Fruit fly (Drosophila melanogaster) whole organism, adult: ENCODE data around the gene TwdlX.
A peak's percentile ranks its signal among the peaks of the same experiment; 100 is the strongest.

Experiments
- CG1620 ChIP-seq: fragments of 200-800 bp; sonication (Bioruptor generic); optimal IDR thresholded peaks from 2 replicates; lab custom pipeline; 2016; ENCODE audit warnings: missing biosample characterization, missing genetic modification characterization
- CG5204 ChIP-seq: fragments of 200-800 bp; sonication (Bioruptor generic); optimal IDR thresholded peaks from 2 replicates; lab custom pipeline; 2016; ENCODE audit warnings: missing biosample characterization, missing genetic modification characterization
- CG7101 ChIP-seq: fragments of 200-800 bp; sonication (Bioruptor generic); optimal IDR thresholded peaks from 2 replicates; lab custom pipeline; 2018; ENCODE audit warnings: missing biosample characterization, mild to moderate bottlenecking, missing genetic modification characterization, moderate library complexity
- Clk ChIP-seq: fragments of 200-800 bp; sonication (Bioruptor generic); optimal IDR thresholded peaks from 2 replicates; lab custom pipeline; 2017; ENCODE audit warnings: missing biosample characterization, missing genetic modification characterization
- Crg-1 ChIP-seq: fragments of 200-800 bp; sonication (Bioruptor generic); optimal IDR thresholded peaks from 2 replicates; lab custom pipeline; 2016; ENCODE audit warnings: missing biosample characterization, missing genetic modification characterization
- Mnt ChIP-seq: fragments of 200-800 bp; sonication (Bioruptor generic); optimal IDR thresholded peaks from 2 replicates; lab custom pipeline; 2016; ENCODE audit warnings: missing biosample characterization, mild to moderate bottlenecking, missing genetic modification characterization
- bab1 ChIP-seq: fragments of 200-800 bp; sonication (Bioruptor generic); optimal IDR thresholded peaks from 3 replicates; lab custom pipeline; 2019; ENCODE audit warnings: missing biosample characterization, mild to moderate bottlenecking, missing genetic modification characterization, moderate library complexity
- cic ChIP-seq: fragments of 200-800 bp; sonication (Bioruptor generic); optimal IDR thresholded peaks from 2 replicates; lab custom pipeline; 2017; ENCODE audit warnings: missing biosample characterization, mild to moderate bottlenecking, missing genetic modification characterization, moderate library complexity
- pad ChIP-seq: fragments of 200-800 bp; sonication (Bioruptor generic); optimal IDR thresholded peaks from 3 replicates; lab custom pipeline; 2017; ENCODE audit warnings: missing biosample characterization, missing genetic modification characterization, mild to moderate bottlenecking, moderate library complexity, missing genetic modification reagents
- tj ChIP-seq: fragments of 200-800 bp; sonication (Bioruptor generic); optimal IDR thresholded peaks from 3 replicates; lab custom pipeline; 2017; ENCODE audit warnings: missing biosample characterization, mild to moderate bottlenecking, missing genetic modification characterization, moderate library complexity

DNA sequence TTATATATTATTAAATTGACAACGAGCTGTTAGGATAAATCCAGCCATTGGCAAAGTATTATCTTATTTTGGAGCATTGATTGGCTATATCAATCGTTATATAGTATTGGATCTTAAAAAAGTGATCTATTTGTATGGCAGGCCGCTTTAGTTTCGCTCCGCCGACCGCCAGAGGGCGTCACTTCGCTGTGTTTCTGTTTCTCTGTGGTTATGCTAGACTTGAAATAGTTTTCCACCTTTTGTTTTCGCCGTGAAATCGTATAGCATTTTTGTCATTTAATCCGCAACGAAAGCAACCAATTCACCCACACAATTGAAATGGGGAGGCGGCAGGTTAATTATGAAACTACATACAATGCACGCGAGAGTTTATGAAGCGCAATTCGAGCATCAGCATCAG lies 15.9 kb downstream of the TwdlX start:
- TF ChIP-seq CG7101 (tag; lab: Kevin White, UChicago) (no peak), CG5204 (GFP tag; lab: Kevin White, UChicago) (no peak), bab1 (GFP tag; lab: Kevin White, UChicago) (peak; percentile 20), tj (no peak), pad (GFP tag; lab: Kevin White, UChicago) (no peak), Crg-1 (no peak), CG1620 (GFP tag; lab: Kevin White, UChicago) (no peak), cic (no peak), Mnt (GFP tag; lab: Kevin White, UChicago) (no peak), Clk (GFP tag; lab: Kevin White, UChicago) (no peak)
